Worm (Caenorhabditis elegans): ENCODE data around the gene T27A8.2.

The T27A8.2 gene

DNA sequence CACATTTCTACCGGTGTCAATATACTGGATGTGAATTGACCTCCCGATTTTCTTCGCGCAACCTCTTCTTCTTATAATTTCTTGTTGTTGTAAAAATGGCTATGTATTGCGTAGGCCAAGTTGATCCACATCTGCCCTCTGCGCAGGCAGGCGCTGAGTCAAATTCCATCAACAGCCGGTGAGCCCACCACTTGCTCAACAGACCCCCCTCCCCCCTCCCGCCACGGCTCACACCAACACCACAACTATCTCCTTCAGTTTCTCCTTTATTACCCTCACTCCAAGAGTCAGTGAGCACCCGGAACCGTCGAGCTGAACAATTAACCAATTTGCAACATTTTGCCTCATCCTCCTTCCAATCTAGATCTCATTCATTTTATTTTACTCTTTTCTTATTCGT lies 14.4 kb downstream of the T27A8.2 start:
- TF ChIP-seq fos-1 (tag; optimal IDR thresholded peaks at IDR 0.05) (no peak), mbf-1 (tag; optimal IDR thresholded peaks at IDR 0.05) (no peak), lin-11 (tag; optimal IDR thresholded peaks at IDR 0.05) (no peak), mdl-1 (tag; optimal IDR thresholded peaks at IDR 0.05) (no peak), gmeb-1 (tag; optimal IDR thresholded peaks at IDR 0.05) (no peak)

DNA sequence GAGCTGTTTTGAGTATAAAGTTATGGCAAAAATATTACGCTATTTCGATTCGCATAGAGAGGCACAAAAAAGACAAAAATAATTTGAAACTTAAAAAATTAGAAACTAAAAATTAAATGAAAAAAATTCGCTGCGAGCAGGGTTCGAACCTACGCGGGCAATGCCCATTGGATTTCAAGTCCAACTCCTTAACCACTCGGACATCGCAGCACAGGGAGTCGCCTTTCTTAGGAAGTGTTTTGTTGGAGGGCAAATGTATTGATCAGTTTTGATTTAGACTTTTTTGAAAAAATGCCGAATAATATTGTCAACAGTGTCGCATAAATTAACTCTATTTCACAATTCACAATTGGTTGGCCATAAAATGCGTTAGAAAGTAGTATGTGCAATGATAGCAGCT lies 16.3 kb downstream of the T27A8.2 start:
- TF ChIP-seq fos-1 (tag; optimal IDR thresholded peaks at IDR 0.05) (peak; percentile 18), aly-2 (tag; optimal IDR thresholded peaks at IDR 0.05) (no peak)

DNA sequence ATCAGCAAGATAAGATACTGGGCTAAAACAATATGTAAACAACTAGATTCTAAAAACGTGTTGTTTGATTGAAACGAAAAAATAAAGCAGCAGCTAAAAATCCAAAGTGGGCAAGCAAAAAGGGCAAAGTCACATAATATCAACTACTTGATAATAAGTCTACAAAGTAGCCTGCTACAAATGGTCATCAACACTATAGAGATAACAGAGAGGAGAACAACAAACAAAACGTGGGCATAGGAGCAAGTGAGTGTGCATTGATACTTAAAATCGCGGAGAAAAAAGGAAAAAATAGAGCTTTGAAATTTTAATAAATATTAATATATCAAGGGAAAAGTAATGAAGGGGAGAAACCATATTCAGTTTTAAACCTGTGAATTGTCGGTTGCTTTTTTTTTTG lies 16.9 kb downstream of the T27A8.2 start:
- TF ChIP-seq peb-1 (tag; optimal IDR thresholded peaks at IDR 0.05) (no peak), nhr-77 (tag; optimal IDR thresholded peaks at IDR 0.05) (no peak), fos-1 (tag; optimal IDR thresholded peaks at IDR 0.05) (no peak), F13H6.1 (tag; optimal IDR thresholded peaks at IDR 0.05) (no peak), ztf-11 (tag; optimal IDR thresholded peaks at IDR 0.05) (no peak), ceh-82 (tag; optimal IDR thresholded peaks at IDR 0.05) (no peak), nhr-237 (tag; optimal IDR thresholded peaks at IDR 0.05) (no peak), nhr-23 (tag; optimal IDR thresholded peaks at IDR 0.05) (no peak), mdl-1 (tag; optimal IDR thresholded peaks at IDR 0.05) (no peak), elt-1 (tag; optimal IDR thresholded peaks at IDR 0.05) (no peak), dmd-4 (tag; optimal IDR thresholded peaks at IDR 0.05) (no peak), alr-1 (tag; optimal IDR thresholded peaks at IDR 0.05) (no peak), nhr-10 (tag; optimal IDR thresholded peaks at IDR 0.05) (no peak), sem-4 (tag; optimal IDR thresholded peaks at IDR 0.05) (no peak), ztf-4 (tag; optimal IDR thresholded peaks at IDR 0.05) (no peak), mab-5 (tag; optimal IDR thresholded peaks at IDR 0.05) (no peak), mbf-1 (tag; optimal IDR thresholded peaks at IDR 0.05) (no peak)

DNA sequence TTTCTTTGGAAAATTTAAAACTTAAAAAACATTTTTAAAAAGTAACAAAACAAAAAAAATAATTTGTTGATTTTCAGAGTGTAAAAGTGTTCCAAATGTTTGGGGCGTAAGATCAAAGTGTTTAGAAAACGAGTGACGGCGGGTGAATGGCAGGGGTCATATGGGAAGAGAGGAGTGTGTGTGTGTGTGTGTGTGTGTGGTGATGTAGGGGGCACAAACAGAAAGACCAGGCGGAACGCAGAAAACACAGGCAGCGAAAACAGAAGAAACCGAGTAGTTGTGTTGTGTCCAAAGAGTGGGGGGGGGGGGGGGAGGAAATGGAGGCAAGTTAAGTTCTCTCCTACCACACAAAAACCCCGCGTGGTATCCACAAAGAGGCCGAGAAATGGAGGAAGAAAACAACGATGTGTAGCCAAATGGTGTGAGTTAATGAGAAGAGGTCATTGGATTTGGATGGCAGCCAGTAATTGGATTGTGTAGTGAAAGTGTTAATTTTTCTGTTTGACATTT lies 18.5 kb downstream of the T27A8.2 start, which contains the start of gene B0395.3:
TSS of gene B0395.3 (minus strand) at position 51 of the 510 bp plus-strand sequence.
- TF ChIP-seq egl-27 (tag; optimal IDR thresholded peaks at IDR 0.05) (peak; percentile 0), nhr-11 (tag; optimal IDR thresholded peaks at IDR 0.05) (no peak), nhr-23 (tag; optimal IDR thresholded peaks at IDR 0.05) (no peak), lsy-2 (tag; optimal IDR thresholded peaks at IDR 0.05) (peak in 1 of 2 experiments; percentile 28), ztf-1 (GFP tag; conservative IDR thresholded peaks at IDR 0.05) (no peak), sma-9 (GFP tag; optimal IDR thresholded peaks at IDR 0.05) (peak; percentile 54), sma-9 (tag; optimal IDR thresholded peaks at IDR 0.05) (no peak), mdl-1 (tag; optimal IDR thresholded peaks at IDR 0.05) (no peak), ztf-11 (tag; optimal IDR thresholded peaks at IDR 0.05) (no peak), lin-13 (GFP tag; optimal IDR thresholded peaks at IDR 0.05) (no peak), ztf-4 (tag; optimal IDR thresholded peaks at IDR 0.05) (no peak), alr-1 (tag; optimal IDR thresholded peaks at IDR 0.05) (no peak), skn-1 (tag; optimal IDR thresholded peaks at IDR 0.05) (no peak), unc-62 (GFP tag; optimal IDR thresholded peaks at IDR 0.05) (no peak), ceh-82 (tag; optimal IDR thresholded peaks at IDR 0.05) (no peak), Y55F3AM.14 (GFP tag; optimal IDR thresholded peaks at IDR 0.05) (no peak), mbf-1 (tag; optimal IDR thresholded peaks at IDR 0.05) (no peak), nhr-6 (tag; optimal IDR thresholded peaks at IDR 0.05) (no peak), ZK546.5 (tag; optimal IDR thresholded peaks at IDR 0.05) (no peak), lin-11 (tag; optimal IDR thresholded peaks at IDR 0.05) (peak; percentile 13), R02D3.7 (tag; optimal IDR thresholded peaks at IDR 0.05) (no peak), sem-4 (tag; optimal IDR thresholded peaks at IDR 0.05) (no peak), fos-1 (tag; optimal IDR thresholded peaks at IDR 0.05) (peak; percentile 39), nhr-10 (tag; optimal IDR thresholded peaks at IDR 0.05) (no peak), snpc-4 (tag; optimal IDR thresholded peaks at IDR 0.05) (no peak), ceh-16 (tag; optimal IDR thresholded peaks at IDR 0.05) (no peak), sma-3 (GFP tag; optimal IDR thresholded peaks at IDR 0.05) (no peak), peb-1 (tag; optimal IDR thresholded peaks at IDR 0.05) (no peak), nhr-21 (tag; optimal IDR thresholded peaks at IDR 0.05) (no peak), blmp-1 (tag; optimal IDR thresholded peaks at IDR 0.05; ENCODE audit: insufficient read depth) (peak; percentile 61), nhr-77 (tag; optimal IDR thresholded peaks at IDR 0.05) (no peak), C34F6.9 (tag; optimal IDR thresholded peaks at IDR 0.05) (peak; percentile 25), zag-1 (tag; optimal IDR thresholded peaks at IDR 0.05) (no peak), aly-2 (tag; optimal IDR thresholded peaks at IDR 0.05) (no peak), unc-39 (tag; optimal IDR thresholded peaks at IDR 0.05) (no peak), nhr-237 (tag; optimal IDR thresholded peaks at IDR 0.05) (no peak), nhr-12 (tag; optimal IDR thresholded peaks at IDR 0.05) (no peak), dmd-4 (tag; optimal IDR thresholded peaks at IDR 0.05) (no peak), elt-3 (tag; optimal IDR thresholded peaks at IDR 0.05) (no peak), mab-5 (tag; optimal IDR thresholded peaks at IDR 0.05) (no peak), elt-1 (tag; optimal IDR thresholded peaks at IDR 0.05) (no peak), lin-39 (tag; optimal IDR thresholded peaks at IDR 0.05) (no peak), gmeb-1 (tag; optimal IDR thresholded peaks at IDR 0.05) (no peak), unc-55 (GFP tag; optimal IDR thresholded peaks at IDR 0.05) (no peak), F13H6.1 (tag; optimal IDR thresholded peaks at IDR 0.05) (peak; percentile 62)
